Fruit fly (Drosophila melanogaster): ENCODE measurements around the gene CG3108.

CG3108 gene

dm6 chrX:5804377-5804776 is 23.0 kb upstream of the CG3108 start, which contains the start of gene Cpr5C:
Gene Cpr5C (plus strand): TSS chrX:5804677.
- TF ChIP-seq Mnt (GFP tag; optimal IDR thresholded peaks at IDR 0.05) = no peak
- TF ChIP-seq CG33017 (tag; optimal IDR thresholded peaks at IDR 0.05) = no peak
- TF ChIP-seq CG12768 (GFP tag; optimal IDR thresholded peaks at IDR 0.05) = no peak
- TF ChIP-seq CG11617 (GFP tag; optimal IDR thresholded peaks at IDR 0.05) = no peak
- no peak for TF ChIP-seq tj (GFP tag; optimal IDR thresholded peaks at IDR 0.05)
- no peak for TF ChIP-seq CG7045 (GFP tag; optimal IDR thresholded peaks at IDR 0.05)
- no peak for TF ChIP-seq kay (GFP tag; ENCODE audit: borderline replicate concordance)
- no peak for TF ChIP-seq Hr96 (GFP tag; optimal IDR thresholded peaks at IDR 0.05)
- TF ChIP-seq toe (GFP tag; optimal IDR thresholded peaks at IDR 0.05) = no peak
- no peak for TF ChIP-seq Clk (GFP tag; optimal IDR thresholded peaks at IDR 0.05)
- no peak for TF ChIP-seq CG7101 (tag; optimal IDR thresholded peaks at IDR 0.05)
- TF ChIP-seq pad (GFP tag; optimal IDR thresholded peaks at IDR 0.05) = no peak
- TF ChIP-seq bab1 (GFP tag; optimal IDR thresholded peaks at IDR 0.05) = no peak
- no peak for TF ChIP-seq CG1620 (GFP tag; optimal IDR thresholded peaks at IDR 0.05)
- TF ChIP-seq cnc (optimal IDR thresholded peaks at IDR 0.05) = no peak
- TF ChIP-seq ovo (GFP tag; optimal IDR thresholded peaks at IDR 0.05) = no peak
- TF ChIP-seq Crg-1 (GFP tag; optimal IDR thresholded peaks at IDR 0.05) = no peak

DNA sequence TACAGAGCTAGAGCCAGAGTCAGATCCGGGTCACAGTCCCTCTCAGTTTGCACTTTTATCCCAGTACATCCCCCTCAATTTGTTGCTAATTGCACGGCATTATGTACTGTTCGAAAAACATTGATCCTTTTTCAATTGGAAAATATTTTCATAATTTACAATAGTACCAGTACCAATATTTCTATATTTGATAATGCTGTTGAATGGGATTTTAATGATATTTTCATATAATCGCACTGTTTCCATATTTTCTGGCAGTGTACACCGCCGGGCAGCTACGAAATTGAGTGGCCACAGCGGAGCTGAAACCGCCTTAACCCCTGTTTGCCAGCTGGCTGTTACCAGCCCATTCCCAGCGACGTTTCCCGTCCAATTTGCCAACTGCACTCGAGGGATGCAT is 19.2 kb upstream of the CG3108 start:
- TF ChIP-seq toe (GFP tag; optimal IDR thresholded peaks at IDR 0.05) = no peak
- TF ChIP-seq kay (GFP tag; ENCODE audit: borderline replicate concordance) = no peak
- no peak for TF ChIP-seq CG5204 (GFP tag; optimal IDR thresholded peaks at IDR 0.05)
- no peak for TF ChIP-seq CG11617 (GFP tag; optimal IDR thresholded peaks at IDR 0.05)
- no peak for TF ChIP-seq tj (GFP tag; optimal IDR thresholded peaks at IDR 0.05)
- TF ChIP-seq CG1620 (GFP tag; optimal IDR thresholded peaks at IDR 0.05) = no peak
- TF ChIP-seq CG33017 (tag; optimal IDR thresholded peaks at IDR 0.05) = no peak
- no peak for TF ChIP-seq cic (GFP tag; optimal IDR thresholded peaks at IDR 0.05)
- TF ChIP-seq cnc (optimal IDR thresholded peaks at IDR 0.05) = no peak
- no peak for TF ChIP-seq pad (GFP tag; optimal IDR thresholded peaks at IDR 0.05)
- TF ChIP-seq CG14711 (tag; optimal IDR thresholded peaks at IDR 0.05) = no peak
- TF ChIP-seq bab1 (GFP tag; optimal IDR thresholded peaks at IDR 0.05) = no peak
- TF ChIP-seq CG12768 (GFP tag; optimal IDR thresholded peaks at IDR 0.05) = no peak
- no peak for TF ChIP-seq Clk (GFP tag; optimal IDR thresholded peaks at IDR 0.05)
- no peak for TF ChIP-seq Mnt (GFP tag; optimal IDR thresholded peaks at IDR 0.05)
- no peak for TF ChIP-seq CG7101 (tag; optimal IDR thresholded peaks at IDR 0.05)
- no peak for TF ChIP-seq Hr96 (GFP tag; optimal IDR thresholded peaks at IDR 0.05)
- no peak for TF ChIP-seq ovo (GFP tag; optimal IDR thresholded peaks at IDR 0.05)
- no peak for TF ChIP-seq Crg-1 (GFP tag; optimal IDR thresholded peaks at IDR 0.05)
- TF ChIP-seq CG7045 (GFP tag; optimal IDR thresholded peaks at IDR 0.05) = no peak

DNA sequence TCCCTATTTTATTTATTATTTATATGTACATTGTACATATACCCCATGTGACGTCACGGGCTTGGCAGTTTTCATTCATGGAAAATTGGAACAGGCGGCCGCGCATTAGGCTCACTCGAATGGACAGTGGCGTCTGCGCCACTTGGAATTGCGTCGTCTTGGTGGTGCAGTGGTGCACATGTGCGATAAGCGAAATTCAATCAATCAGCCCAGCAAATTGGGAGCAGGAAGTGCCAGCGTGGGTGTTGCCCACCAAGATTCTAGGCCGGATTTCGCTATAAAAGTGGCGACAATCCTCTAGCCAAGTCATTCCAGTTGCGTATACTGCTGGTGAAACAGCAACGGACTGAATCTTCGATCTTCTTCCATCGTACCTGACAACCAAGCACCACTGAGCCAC is 10.4 kb upstream of the CG3108 start, which contains the start of gene CG12239:
TSS of gene CG12239 (plus strand) at position 301 of the 400 bp plus-strand sequence.
- TF ChIP-seq Crg-1 (GFP tag; optimal IDR thresholded peaks at IDR 0.05) = no peak
- TF ChIP-seq pad (GFP tag; optimal IDR thresholded peaks at IDR 0.05) = no peak
- TF ChIP-seq toe (GFP tag; optimal IDR thresholded peaks at IDR 0.05) = no peak
- TF ChIP-seq Clk (GFP tag; optimal IDR thresholded peaks at IDR 0.05) = no peak
- TF ChIP-seq cnc (optimal IDR thresholded peaks at IDR 0.05) = no peak
- no peak for TF ChIP-seq kay (GFP tag; ENCODE audit: borderline replicate concordance)
- TF ChIP-seq bab1 (GFP tag; optimal IDR thresholded peaks at IDR 0.05) = no peak
- no peak for TF ChIP-seq tj (GFP tag; optimal IDR thresholded peaks at IDR 0.05)
- TF ChIP-seq cic (GFP tag; optimal IDR thresholded peaks at IDR 0.05) = no peak
- no peak for TF ChIP-seq CG12768 (GFP tag; optimal IDR thresholded peaks at IDR 0.05)
- no peak for TF ChIP-seq CG5204 (GFP tag; optimal IDR thresholded peaks at IDR 0.05)
- no peak for TF ChIP-seq CG7101 (tag; optimal IDR thresholded peaks at IDR 0.05)
- no peak for TF ChIP-seq Hr96 (GFP tag; optimal IDR thresholded peaks at IDR 0.05)
- TF ChIP-seq CG1620 (GFP tag; optimal IDR thresholded peaks at IDR 0.05) = no peak
- TF ChIP-seq CG7045 (GFP tag; optimal IDR thresholded peaks at IDR 0.05) = no peak
- TF ChIP-seq ovo (GFP tag; optimal IDR thresholded peaks at IDR 0.05) = no peak
- TF ChIP-seq CG14711 (tag; optimal IDR thresholded peaks at IDR 0.05) = no peak
- TF ChIP-seq CG33017 (tag; optimal IDR thresholded peaks at IDR 0.05) = no peak

DNA sequence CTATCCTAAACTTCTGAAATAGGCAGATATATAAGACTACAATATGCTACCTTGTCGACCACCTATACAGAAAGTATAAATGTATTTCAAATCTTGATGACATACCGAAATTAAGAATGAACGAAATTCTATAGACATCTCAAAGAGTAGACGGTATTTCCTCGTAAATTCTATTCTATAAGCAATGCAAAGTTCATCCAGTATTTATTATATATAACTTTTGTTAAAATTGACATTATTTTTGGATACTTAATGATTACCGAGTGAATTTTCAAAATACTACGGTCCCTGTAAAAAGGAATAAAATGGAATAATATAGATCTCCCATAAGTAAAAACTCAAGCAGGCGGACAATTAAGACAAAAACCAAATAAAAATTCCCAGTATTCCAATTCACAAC is 7.8 kb upstream of the CG3108 start, which contains the start of gene CG15767:
TSS of gene CG15767 (plus strand) at position 301 of the 400 bp plus-strand sequence.
- TF ChIP-seq CG7045 (GFP tag; optimal IDR thresholded peaks at IDR 0.05) = no peak
- TF ChIP-seq bab1 (GFP tag; optimal IDR thresholded peaks at IDR 0.05) = no peak
- TF ChIP-seq toe (GFP tag; optimal IDR thresholded peaks at IDR 0.05) = no peak
- TF ChIP-seq ovo (GFP tag; optimal IDR thresholded peaks at IDR 0.05) = no peak

DNA sequence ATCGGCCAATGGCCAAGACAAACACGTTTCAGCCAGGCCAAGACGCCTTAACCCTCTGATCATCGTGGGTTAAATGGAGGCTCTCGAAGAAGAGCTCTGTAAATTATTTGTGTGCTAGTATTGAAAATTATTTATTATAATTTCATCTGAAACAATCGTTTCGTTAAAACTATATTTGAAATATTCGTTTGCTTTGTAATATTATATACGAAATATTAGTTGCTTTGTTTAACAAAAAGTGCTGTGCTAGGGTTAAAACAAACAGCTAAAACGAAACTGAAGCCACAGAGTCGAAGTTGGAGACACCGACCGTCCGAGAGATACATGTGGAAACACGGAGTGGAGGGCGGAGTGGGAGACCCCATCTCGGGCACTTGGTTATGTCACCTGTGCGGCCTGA is 5.1 kb upstream of the CG3108 start:
- TF ChIP-seq ovo (GFP tag; optimal IDR thresholded peaks at IDR 0.05) (no peak), CG7045 (GFP tag; optimal IDR thresholded peaks at IDR 0.05) (no peak), CG14711 (tag; optimal IDR thresholded peaks at IDR 0.05) (no peak), cic (GFP tag; optimal IDR thresholded peaks at IDR 0.05) (no peak), cnc (optimal IDR thresholded peaks at IDR 0.05) (no peak), Clk (GFP tag; optimal IDR thresholded peaks at IDR 0.05) (no peak), CG33017 (tag; optimal IDR thresholded peaks at IDR 0.05) (no peak), CG11617 (GFP tag; optimal IDR thresholded peaks at IDR 0.05) (no peak), CG1620 (GFP tag; optimal IDR thresholded peaks at IDR 0.05) (no peak), CG7101 (tag; optimal IDR thresholded peaks at IDR 0.05) (no peak), toe (GFP tag; optimal IDR thresholded peaks at IDR 0.05) (no peak)

- TF ChIP-seq CG12768 (GFP tag; optimal IDR thresholded peaks at IDR 0.05) (no peak), CG11617 (GFP tag; optimal IDR thresholded peaks at IDR 0.05) (no peak), bab1 (GFP tag; optimal IDR thresholded peaks at IDR 0.05) (no peak), cic (GFP tag; optimal IDR thresholded peaks at IDR 0.05) (no peak), ovo (GFP tag; optimal IDR thresholded peaks at IDR 0.05) (no peak), toe (GFP tag; optimal IDR thresholded peaks at IDR 0.05) (no peak), CG5204 (GFP tag; optimal IDR thresholded peaks at IDR 0.05) (no peak), kay (GFP tag; ENCODE audit: borderline replicate concordance) (no peak), Mnt (GFP tag; optimal IDR thresholded peaks at IDR 0.05) (no peak), cnc (optimal IDR thresholded peaks at IDR 0.05) (no peak), CG7045 (GFP tag; optimal IDR thresholded peaks at IDR 0.05) (no peak)
Measured at dm6 chrX:5783260-5784040, 2.0 kb upstream of the CG3108 start.
